Fruit fly (Drosophila melanogaster) whole organism, embryonic: Measurements from ENCODE around the gene CG46304.
A peak's percentile ranks its signal among the peaks of the same experiment; 100 is the strongest.

Experiments used
- CG12391 ChIP-seq: fragments of 200-800 bp; sonication (Bioruptor generic); optimal IDR thresholded peaks from 3 replicates; lab custom pipeline; 2018; ENCODE audit warnings: missing biosample characterization, mild to moderate bottlenecking, missing genetic modification characterization, moderate library complexity
- CG13123 ChIP-seq: fragments of 200-800 bp; sonication (Bioruptor generic); optimal IDR thresholded peaks from 2 replicates; lab custom pipeline; 2016; ENCODE audit warnings: missing biosample characterization, missing genetic modification characterization
- CG13775 ChIP-seq: fragments of 200-800 bp; sonication (Bioruptor generic); optimal IDR thresholded peaks from 3 replicates; lab custom pipeline; 2017; ENCODE audit warnings: missing biosample characterization, mild to moderate bottlenecking, missing genetic modification characterization
- CG15269 ChIP-seq: fragments of 200-800 bp; sonication (Bioruptor generic); optimal IDR thresholded peaks from 2 replicates; lab custom pipeline; 2018; ENCODE audit warnings: missing biosample characterization, mild to moderate bottlenecking, missing genetic modification characterization, moderate library complexity
- CG1602 ChIP-seq: fragments of 200-800 bp; sonication (Bioruptor generic); optimal IDR thresholded peaks from 3 replicates; lab custom pipeline; 2016; ENCODE audit warnings: missing biosample characterization, missing genetic modification characterization
- CG17359 ChIP-seq: fragments of 200-800 bp; sonication (Bioruptor generic); optimal IDR thresholded peaks from 3 replicates; lab custom pipeline; 2018; ENCODE audit warnings: missing biosample characterization, mild to moderate bottlenecking, missing genetic modification characterization, moderate library complexity
- CG17829 ChIP-seq: fragments of 200-800 bp; optimal IDR thresholded peaks from 2 replicates; lab custom pipeline; 2019; ENCODE audit warnings: missing biosample characterization, mild to moderate bottlenecking, missing genetic modification characterization, moderate library complexity
- CG18011 ChIP-seq: fragments of 200-800 bp; sonication (Bioruptor generic); optimal IDR thresholded peaks from 2 replicates; lab custom pipeline; 2017; ENCODE audit warnings: missing biosample characterization, missing genetic modification characterization, mild to moderate bottlenecking, moderate library complexity, missing genotype
- CG18599 ChIP-seq: fragments of 200-800 bp; sonication (Bioruptor generic); optimal IDR thresholded peaks from 3 replicates; lab custom pipeline; 2017; ENCODE audit warnings: missing biosample characterization, missing genetic modification characterization, mild to moderate bottlenecking, moderate library complexity, missing genetic modification reagents
- CG2129 ChIP-seq: fragments of 200-800 bp; sonication (Bioruptor generic); IDR thresholded peaks from 2 replicates; pipeline ENCODE4 v1.3.6; 2022; ENCODE audit warnings: missing biosample characterization, missing genetic modification characterization; ENCODE audit not compliant: partially characterized antibody
- CG3065 ChIP-seq: fragments of 200-800 bp; sonication (Bioruptor generic); optimal IDR thresholded peaks from 2 replicates; lab custom pipeline; 2016; ENCODE audit warnings: missing biosample characterization, missing genetic modification characterization
- CG32532 ChIP-seq: fragments of 200-800 bp; sonication (Bioruptor generic); IDR thresholded peaks from 2 replicates; pipeline ENCODE4 v1.3.6; 2022; ENCODE audit warnings: missing biosample characterization, missing genetic modification characterization
- CG32767 ChIP-seq: fragments of 200-800 bp; sonication (Bioruptor generic); IDR thresholded peaks from 2 replicates; pipeline ENCODE4 v1.3.6; 2022; ENCODE audit warnings: missing biosample characterization, missing genetic modification characterization
- CG34376 ChIP-seq: fragments of 200-800 bp; sonication (Bioruptor generic); optimal IDR thresholded peaks from 2 replicates; lab custom pipeline; 2018; ENCODE audit warnings: missing biosample characterization, mild to moderate bottlenecking, missing genetic modification characterization
- CG5245 ChIP-seq: fragments of 200-800 bp; sonication (Bioruptor generic); optimal IDR thresholded peaks from 3 replicates; lab custom pipeline; 2016; ENCODE audit warnings: missing biosample characterization, missing genetic modification characterization
- CG6791 ChIP-seq: fragments of 200-800 bp; sonication (Bioruptor generic); IDR thresholded peaks from 3 replicates; pipeline ENCODE4 v1.3.6; 2022; ENCODE audit warnings: missing biosample characterization, missing genetic modification characterization; ENCODE audit not compliant: partially characterized antibody
- CG8765 ChIP-seq: fragments of 200-800 bp; sonication (Bioruptor generic); IDR thresholded peaks from 2 replicates; pipeline ENCODE4 v1.3.6; 2022; ENCODE audit warnings: missing biosample characterization, missing genetic modification characterization
- CG8924 ChIP-seq: fragments of 200-800 bp; optimal IDR thresholded peaks from 3 replicates; lab custom pipeline; 2019; ENCODE audit warnings: missing biosample characterization, mild to moderate bottlenecking, missing genetic modification characterization, moderate library complexity
- CG9215 ChIP-seq: fragments of 200-800 bp; sonication (Bioruptor generic); IDR thresholded peaks from 2 replicates; pipeline ENCODE4 v1.3.6; 2022; ENCODE audit warnings: missing biosample characterization, missing genetic modification characterization
- CoRest ChIP-seq: fragments of 200-800 bp; sonication (Bioruptor generic); optimal IDR thresholded peaks from 3 replicates; lab custom pipeline; 2018; ENCODE audit warnings: missing biosample characterization, mild to moderate bottlenecking, missing genetic modification characterization, moderate library complexity
- Dek ChIP-seq: fragments of 200-800 bp; sonication (Bioruptor generic); optimal IDR thresholded peaks from 3 replicates; lab custom pipeline; 2019; ENCODE audit warnings: missing biosample characterization, mild to moderate bottlenecking, missing genetic modification characterization, moderate library complexity
- Ets97D ChIP-seq: fragments of 200-800 bp; sonication (Bioruptor generic); optimal IDR thresholded peaks from 3 replicates; lab custom pipeline; 2016; ENCODE audit warnings: missing biosample characterization, missing genetic modification characterization
- HLH54F ChIP-seq: fragments of 200-800 bp; sonication (Bioruptor generic); optimal IDR thresholded peaks from 3 replicates; lab custom pipeline; 2016; ENCODE audit warnings: missing biosample characterization, missing genetic modification characterization
- Hr3 ChIP-seq: fragments of 200-800 bp; sonication (Bioruptor generic); optimal IDR thresholded peaks from 3 replicates; lab custom pipeline; 2016; ENCODE audit warnings: missing biosample characterization, missing genetic modification characterization
- Hsf ChIP-seq: fragments of 200-800 bp; sonication (Bioruptor generic); optimal IDR thresholded peaks from 3 replicates; lab custom pipeline; 2016; ENCODE audit warnings: missing biosample characterization, missing genetic modification characterization
- Myb ChIP-seq: fragments of 200-800 bp; sonication (Bioruptor generic); optimal IDR thresholded peaks from 2 replicates; lab custom pipeline; 2016; ENCODE audit warnings: missing biosample characterization, missing genetic modification characterization
- Poxn ChIP-seq: fragments of 200-800 bp; sonication (Bioruptor generic); IDR thresholded peaks from 2 replicates; pipeline ENCODE4 v1.3.6; 2022; ENCODE audit warnings: missing biosample characterization, missing genetic modification characterization
- Ssrp ChIP-seq: fragments of 200-800 bp; sonication (Bioruptor generic); optimal IDR thresholded peaks from 2 replicates; lab custom pipeline; 2018; ENCODE audit warnings: missing biosample characterization, mild to moderate bottlenecking, missing genetic modification characterization, moderate library complexity
- ap ChIP-seq: fragments of 200-800 bp; sonication (Bioruptor generic); IDR thresholded peaks from 2 replicates; pipeline ENCODE4 v1.3.6; 2022; ENCODE audit warnings: missing biosample characterization, missing genetic modification characterization
- az2 ChIP-seq: fragments of 200-800 bp; sonication (Bioruptor generic); optimal IDR thresholded peaks from 3 replicates; lab custom pipeline; 2016; ENCODE audit warnings: missing biosample characterization, missing genetic modification characterization
- bigmax ChIP-seq: fragments of 200-800 bp; sonication (Bioruptor generic); optimal IDR thresholded peaks from 2 replicates; lab custom pipeline; 2018; ENCODE audit warnings: missing biosample characterization, mild to moderate bottlenecking, missing genetic modification characterization
- crc ChIP-seq: fragments of 200-800 bp; sonication (Bioruptor generic); optimal IDR thresholded peaks from 2 replicates; lab custom pipeline; 2016; ENCODE audit warnings: missing biosample characterization, missing genetic modification characterization
- dpn ChIP-seq, 2 experiments: fragments of 200-800 bp; sonication (Bioruptor generic); optimal IDR thresholded peaks; 3 replicates each; lab custom pipeline; 2016; ENCODE audit warnings: missing biosample characterization in 2 of 2, missing genetic modification characterization in 2 of 2
- emc ChIP-seq: fragments of 200-800 bp; sonication (Bioruptor generic); optimal IDR thresholded peaks from 2 replicates; lab custom pipeline; 2016; ENCODE audit warnings: missing biosample characterization, missing genetic modification characterization
- lola ChIP-seq, 3 experiments: fragments of >200 bp in 2 of 3; fragments of 200-800 bp in 1 of 3; sonication (Bioruptor generic) in 1 of 3; optimal IDR thresholded peaks; 2 replicates each; lab custom pipeline; 2017 to 2019; ENCODE audit warnings: missing biosample characterization in 3 of 3, missing genetic modification characterization in 3 of 3, mild to moderate bottlenecking in 1 of 3, moderate library complexity in 1 of 3
- lov ChIP-seq, 2 experiments: fragments of 200-800 bp in 1 of 2; fragments of >200 bp in 1 of 2; sonication (Bioruptor generic) in 1 of 2; IDR thresholded peaks in 1 of 2; optimal IDR thresholded peaks in 1 of 2; 2 replicates in 1 of 2; 3 replicates in 1 of 2; pipeline versions ENCODE4 v1.3.6 to Lab custom; 2017 to 2022; ENCODE audit warnings: missing biosample characterization in 1 of 2, missing genetic modification characterization in 1 of 2
- mirr ChIP-seq: fragments of 200-800 bp; sonication (Bioruptor generic); optimal IDR thresholded peaks from 3 replicates; lab custom pipeline; 2018; ENCODE audit warnings: missing biosample characterization, mild to moderate bottlenecking, missing genetic modification characterization
- nmo ChIP-seq: fragments of 200-800 bp; sonication (Bioruptor generic); optimal IDR thresholded peaks from 2 replicates; lab custom pipeline; 2018; ENCODE audit warnings: missing biosample characterization, mild to moderate bottlenecking, missing genetic modification characterization, moderate library complexity
- org-1 ChIP-seq: fragments of 200-800 bp; sonication (Bioruptor generic); optimal IDR thresholded peaks from 2 replicates; lab custom pipeline; 2017; ENCODE audit warnings: missing biosample characterization, missing genetic modification characterization
- peb ChIP-seq: fragments of 200-800 bp; sonication (Bioruptor generic); IDR thresholded peaks from 2 replicates; pipeline ENCODE4 v1.3.6; 2022; ENCODE audit warnings: missing biosample characterization, missing genetic modification characterization
- run ChIP-seq: fragments of 200-800 bp; sonication (Bioruptor generic); optimal IDR thresholded peaks from 3 replicates; lab custom pipeline; 2018; ENCODE audit warnings: missing biosample characterization, mild to moderate bottlenecking, missing genetic modification characterization
- scrt ChIP-seq: fragments of 200-800 bp; sonication (Bioruptor generic); optimal IDR thresholded peaks from 2 replicates; lab custom pipeline; 2018; ENCODE audit warnings: missing biosample characterization, mild to moderate bottlenecking, missing genetic modification characterization, moderate library complexity
- shn ChIP-seq: fragments of 200-800 bp; sonication (Bioruptor generic); optimal IDR thresholded peaks from 3 replicates; lab custom pipeline; 2016; ENCODE audit warnings: missing biosample characterization, missing genetic modification characterization
- slp2 ChIP-seq: fragments of 200-800 bp; sonication (Bioruptor generic); optimal IDR thresholded peaks from 2 replicates; lab custom pipeline; 2016; ENCODE audit warnings: missing biosample characterization, missing genetic modification characterization
- so ChIP-seq: fragments of 200-800 bp; sonication (Bioruptor generic); IDR thresholded peaks from 3 replicates; pipeline ENCODE4 v1.3.6; 2022; ENCODE audit warnings: missing biosample characterization, missing genetic modification characterization
- tll ChIP-seq, 2 experiments: fragments of 200-800 bp in 1 of 2; fragments of >200 bp in 1 of 2; sonication (Bioruptor generic) in 1 of 2; optimal IDR thresholded peaks; 2 replicates each; lab custom pipeline; 2017 to 2019; ENCODE audit warnings: missing biosample characterization in 2 of 2, missing genetic modification characterization in 2 of 2, mild to moderate bottlenecking in 1 of 2, moderate library complexity in 1 of 2
- tna ChIP-seq: fragments of 200-800 bp; sonication (Bioruptor generic); IDR thresholded peaks from 2 replicates; pipeline ENCODE4 v1.3.6; 2022; ENCODE audit warnings: missing biosample characterization, missing genetic modification characterization; ENCODE audit not compliant: partially characterized antibody
- vvl ChIP-seq: fragments of 200-800 bp; sonication (Bioruptor generic); IDR thresholded peaks from 2 replicates; pipeline ENCODE4 v1.3.6; 2022; ENCODE audit warnings: missing biosample characterization, missing genetic modification characterization
- wek ChIP-seq: fragments of 200-800 bp; sonication (Bioruptor generic); optimal IDR thresholded peaks from 3 replicates; lab custom pipeline; 2018; ENCODE audit warnings: missing biosample characterization, mild to moderate bottlenecking, missing genetic modification characterization, moderate library complexity

CG46304 gene

DNA sequence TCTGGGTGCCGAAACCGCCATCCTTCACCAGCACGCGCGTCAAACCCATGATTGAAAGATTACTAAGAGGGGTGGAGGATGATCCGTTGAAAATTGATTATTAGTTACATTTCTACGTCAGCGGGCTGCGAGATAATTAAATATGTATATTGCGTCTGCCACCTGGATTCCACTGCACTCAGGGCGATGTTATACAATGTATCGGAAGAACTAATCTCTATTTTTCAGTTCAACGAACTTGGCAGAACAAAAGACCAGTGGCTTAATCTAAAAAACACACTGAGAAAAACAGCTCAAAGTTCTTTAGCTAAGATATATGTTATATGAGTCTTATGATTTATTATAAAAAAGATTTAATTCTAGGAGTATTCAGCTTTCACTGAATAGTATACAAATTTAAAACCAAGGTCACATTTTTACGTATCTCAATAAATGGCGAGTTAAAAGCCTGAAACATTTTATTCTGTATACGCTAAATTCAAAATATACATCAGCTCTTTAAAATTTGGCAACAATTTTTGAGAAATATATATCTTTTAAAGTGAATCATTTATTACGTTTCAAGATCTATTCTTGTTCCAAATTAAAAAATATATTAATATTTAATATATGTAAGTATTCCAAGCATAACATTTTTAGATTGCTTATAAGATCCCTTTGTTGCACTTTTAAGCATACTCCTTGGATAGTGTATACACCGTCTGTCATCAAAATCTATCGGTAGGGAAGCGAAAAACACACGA, 7.6 kb downstream of the CG46304 start (continued):
- TF ChIP-seq CG1602 (GFP tag; lab: Kevin White, UChicago) (peak; percentile 10), CG18599 (peak; percentile 43), CG32532 (GFP tag; lab: Robert Waterston, UW) (peak; percentile 19; the same call in 1 of the 2 replicates), nmo (peak; percentile 24), CG18011 (GFP tag; lab: Kevin White, UChicago) (no peak), HLH54F (GFP tag; lab: Kevin White, UChicago) (no peak), Dek (tag; lab: Kevin White, UChicago) (peak; percentile 36), CG13123 (GFP tag; lab: Kevin White, UChicago) (no peak), vvl (no peak), Ssrp (peak; percentile 8), emc (GFP tag; lab: Kevin White, UChicago) (no peak), CG6791 (GFP tag; lab: Robert Waterston, UW) (no peak), CG15269 (tag; lab: Kevin White, UChicago) (peak; percentile 47), lola (GFP tag; optimal IDR thresholded peaks at IDR 0.05; lab: Kevin White, UChicago) (peak in 1 of 3 experiments; percentile 21), CoRest (tag; lab: Kevin White, UChicago) (peak; percentile 43), dpn (GFP tag; optimal IDR thresholded peaks at IDR 0.05; lab: Kevin White, UChicago) (peak in 1 of 2 experiments; percentile 10), Hsf (GFP tag; lab: Kevin White, UChicago) (no peak), Hr3 (GFP tag; lab: Kevin White, UChicago) (peak; percentile 21), CG9215 (GFP tag; lab: Robert Waterston, UW) (no peak), Myb (GFP tag; lab: Kevin White, UChicago) (no peak), tll (GFP tag; optimal IDR thresholded peaks at IDR 0.05; lab: Kevin White, UChicago) (no peak), CG5245 (GFP tag; lab: Kevin White, UChicago) (no peak), CG12391 (peak; percentile 33), CG34376 (GFP tag; lab: Kevin White, UChicago) (peak; percentile 9), CG32767 (no peak), mirr (no peak), az2 (GFP tag; lab: Kevin White, UChicago) (peak; percentile 29), org-1 (GFP tag; lab: Kevin White, UChicago) (no peak), run (tag; lab: Kevin White, UChicago) (no peak), scrt (GFP tag; lab: Kevin White, UChicago) (no peak), so (GFP tag; lab: Robert Waterston, UW) (no peak), ap (GFP tag; lab: Robert Waterston, UW) (no peak), slp2 (no peak), peb (no peak), CG17359 (tag; lab: Kevin White, UChicago) (no peak), CG17829 (tag; lab: Kevin White, UChicago) (peak; percentile 29), Ets97D (GFP tag; lab: Kevin White, UChicago) (no peak), shn (no peak), CG3065 (GFP tag; lab: Kevin White, UChicago) (no peak), CG13775 (peak; percentile 9), CG8765 (GFP tag; lab: Robert Waterston, UW) (no peak), wek (no peak), lov (optimal IDR thresholded peaks at IDR 0.05; lab: Kevin White, UChicago) (no peak), lov (GFP tag; IDR thresholded peaks at IDR 0.05; lab: Robert Waterston, UW) (no peak), crc (GFP tag; lab: Kevin White, UChicago) (no peak), CG8924 (tag; lab: Kevin White, UChicago) (peak; percentile 60), bigmax (GFP tag; lab: Kevin White, UChicago) (no peak), tna (GFP tag; lab: Robert Waterston, UW) (no peak), CG2129 (GFP tag; lab: Robert Waterston, UW) (no peak), Poxn (GFP tag; lab: Robert Waterston, UW) (no peak)
